Worm (Caenorhabditis elegans) whole organism, mixed stage, embryonic: ENCODE results near the gene ZC412.3.

ENCODE experiments used
- bed-3 ChIP-seq: fragments of 200-800 bp; sonication (Bioruptor generic); optimal IDR thresholded peaks from 3 replicates; lab custom pipeline; 2018; ENCODE audit warnings: mild to moderate bottlenecking, missing genetic modification characterization, moderate library complexity, missing compliant biosample characterization
- ces-1 ChIP-seq: fragments of 150-350 bp; optimal IDR thresholded peaks from 2 replicates; lab custom pipeline; 2014; ENCODE audit warnings: missing biosample characterization, missing genetic modification reagents, missing genetic modification characterization
- ham-2 ChIP-seq: fragments of 200-800 bp; sonication (Bioruptor generic); optimal IDR thresholded peaks from 2 replicates; lab custom pipeline; 2018; ENCODE audit warnings: mild to moderate bottlenecking, missing genetic modification characterization, missing compliant biosample characterization
- lsy-2 ChIP-seq: fragments of 150-350 bp; optimal IDR thresholded peaks from 2 replicates; lab custom pipeline; 2014; ENCODE audit warnings: missing biosample characterization, missing genetic modification characterization
- snpc-4 ChIP-seq: fragments of 150-350 bp; optimal IDR thresholded peaks from 2 replicates; lab custom pipeline; 2014; ENCODE audit warnings: missing biosample characterization, missing genetic modification characterization
- unc-39 ChIP-seq: fragments of 150-350 bp; optimal IDR thresholded peaks from 2 replicates; lab custom pipeline; 2014; ENCODE audit warnings: missing biosample characterization, missing genetic modification characterization
- unc-62 ChIP-seq: fragments of 150-350 bp; optimal IDR thresholded peaks from 2 replicates; lab custom pipeline; 2014; ENCODE audit warnings: missing biosample characterization, missing genetic modification reagents, missing genetic modification characterization

DNA sequence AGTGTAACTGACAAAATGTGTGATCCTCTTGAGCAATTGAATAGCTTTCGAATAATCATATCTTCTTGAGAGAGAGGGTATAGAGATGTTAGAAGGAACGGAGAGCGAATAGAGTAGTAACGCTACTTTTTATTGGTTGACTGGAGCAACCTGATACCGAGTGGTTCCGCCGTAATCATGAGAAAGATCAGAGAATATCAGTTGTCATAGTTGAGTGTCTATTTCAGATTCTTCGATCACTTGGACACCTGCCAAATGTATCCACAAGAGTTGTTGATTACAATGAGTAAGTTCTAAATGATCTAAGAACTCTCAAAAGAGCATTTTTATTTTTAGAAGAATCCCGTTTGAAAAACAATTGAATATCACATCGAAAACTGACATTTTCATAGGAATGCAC is 39.4 kb upstream of the ZC412.3 start:
- TF ChIP-seq ham-2 (GFP tag; lab: Kevin White, UChicago) = no peak
- TF ChIP-seq bed-3 (GFP tag; lab: Kevin White, UChicago) = no peak
- no peak for TF ChIP-seq ces-1 (GFP tag; lab: Kevin White, UChicago)
- no peak for TF ChIP-seq snpc-4 (tag; lab: Kevin White, UChicago)
- TF ChIP-seq unc-62 (GFP tag; lab: Kevin White, UChicago) = no peak
- no peak for TF ChIP-seq unc-39
- no peak for TF ChIP-seq lsy-2 (tag; lab: Kevin White, UChicago)
